Worm (Caenorhabditis elegans): ENCODE results near the gene Y47C4A.1.

Y47C4A.1 gene

DNA sequence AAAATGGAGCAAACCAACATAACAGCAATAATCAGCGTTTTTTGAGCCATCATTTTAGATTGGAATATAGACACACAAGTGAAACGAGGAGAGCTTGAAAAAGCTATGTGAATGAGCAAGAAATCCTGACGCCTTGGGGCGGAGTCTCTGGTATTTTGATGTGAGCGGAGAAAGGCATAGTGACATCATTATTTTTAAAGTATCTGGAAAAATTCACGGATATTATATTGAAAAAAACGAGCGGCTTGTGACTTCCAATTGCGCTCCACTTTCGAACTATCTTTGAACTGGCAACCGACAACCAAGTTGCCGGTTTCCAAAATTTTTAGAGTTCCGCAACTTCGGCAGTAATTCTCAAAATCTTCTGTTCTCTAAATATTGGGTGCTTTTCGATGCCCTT is 25.2 kb upstream of the Y47C4A.1 start, which contains the start of gene nlp-64:
Gene nlp-64 (minus strand): TSS at position 101 of the 400 bp plus-strand sequence.
- TF ChIP-seq sup-37 (GFP tag; optimal IDR thresholded peaks at IDR 0.05) = no peak
- TF ChIP-seq lir-3 (tag; optimal IDR thresholded peaks at IDR 0.05; ENCODE audit: poor library complexity) = no peak
- TF ChIP-seq elt-3 (tag; optimal IDR thresholded peaks at IDR 0.05) = no peak
- no peak for TF ChIP-seq ama-1 (optimal IDR thresholded peaks at IDR 0.05)
- no peak for TF ChIP-seq vab-15 (tag; optimal IDR thresholded peaks at IDR 0.05)
- no peak for TF ChIP-seq pag-3 (tag; optimal IDR thresholded peaks at IDR 0.05; ENCODE audit: borderline replicate concordance, insufficient read depth)
- TF ChIP-seq ceh-90 (tag; optimal IDR thresholded peaks at IDR 0.05) = no peak
- no peak for TF ChIP-seq blmp-1 (tag; optimal IDR thresholded peaks at IDR 0.05)

DNA sequence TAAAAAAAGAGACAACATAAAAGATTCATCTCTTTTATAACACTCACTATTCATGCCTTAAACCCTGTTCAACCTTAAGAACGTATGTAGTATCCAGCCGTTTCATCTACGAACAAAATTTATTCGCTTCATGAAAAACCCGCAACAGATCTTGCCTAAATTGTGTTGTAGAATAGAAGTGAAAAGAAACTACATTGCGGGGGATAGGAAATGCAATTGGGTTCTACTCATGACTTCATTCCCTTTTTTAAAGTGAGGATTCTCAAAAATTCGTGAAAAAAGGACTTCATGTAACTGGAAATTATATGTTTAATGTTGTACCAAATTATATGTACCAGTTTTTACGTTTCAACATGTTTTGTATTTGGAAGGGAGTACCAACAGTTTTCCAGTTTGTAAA is 23.1 kb upstream of the Y47C4A.1 start:
- no peak for TF ChIP-seq nhr-11 (tag; optimal IDR thresholded peaks at IDR 0.05)
- TF ChIP-seq ztf-4 (tag; optimal IDR thresholded peaks at IDR 0.05) = no peak
- TF ChIP-seq egl-13 (tag; optimal IDR thresholded peaks at IDR 0.05) = no peak
- no peak for TF ChIP-seq alr-1 (tag; optimal IDR thresholded peaks at IDR 0.05; ENCODE audit: borderline replicate concordance)
- peak; percentile 67 for TF ChIP-seq fkh-10 (GFP tag; optimal IDR thresholded peaks at IDR 0.05)
- no peak for TF ChIP-seq isw-1 (GFP tag; IDR thresholded peaks at IDR 0.05)

DNA sequence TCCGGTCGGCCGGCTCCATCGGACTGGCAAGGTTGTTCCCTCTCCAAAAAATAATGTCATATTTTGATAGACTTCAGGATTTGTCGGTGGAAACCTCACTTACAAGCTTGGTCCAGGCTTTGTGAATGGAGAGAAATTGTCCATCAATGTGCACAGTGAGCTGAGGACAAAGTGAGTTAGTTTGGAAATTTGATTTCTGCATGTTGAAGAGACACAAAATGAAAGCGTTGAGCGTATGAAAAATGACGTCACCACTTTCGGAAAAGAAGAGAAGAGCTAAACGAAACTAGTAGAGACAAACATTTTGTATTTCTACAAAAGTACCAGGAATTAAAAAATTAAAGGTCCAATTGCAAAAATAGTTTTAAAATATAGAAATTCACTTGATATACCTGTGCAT is 19.0 kb upstream of the Y47C4A.1 start:
- TF ChIP-seq egl-13 (tag; optimal IDR thresholded peaks at IDR 0.05) = no peak
- no peak for TF ChIP-seq unc-30 (tag; optimal IDR thresholded peaks at IDR 0.05)
- TF ChIP-seq nhr-76 (tag; optimal IDR thresholded peaks at IDR 0.05) = no peak
- TF ChIP-seq snpc-4 (tag; optimal IDR thresholded peaks at IDR 0.05) = no peak
- TF ChIP-seq ces-1 (GFP tag; optimal IDR thresholded peaks at IDR 0.05) = peak; percentile 65
- TF ChIP-seq snu-23 (GFP tag; optimal IDR thresholded peaks at IDR 0.05) = no peak
- TF ChIP-seq lin-35 (GFP tag; optimal IDR thresholded peaks at IDR 0.05) = no peak
- no peak for TF ChIP-seq nhr-84 (tag; optimal IDR thresholded peaks at IDR 0.05)
- TF ChIP-seq elt-3 (tag; optimal IDR thresholded peaks at IDR 0.05) = no peak
- no peak for TF ChIP-seq tbx-2 (tag; optimal IDR thresholded peaks at IDR 0.05)
- TF ChIP-seq isw-1 (GFP tag; IDR thresholded peaks at IDR 0.05) = no peak
- TF ChIP-seq ztf-4 (tag; optimal IDR thresholded peaks at IDR 0.05) = no peak
- no peak for TF ChIP-seq irx-1 (tag; optimal IDR thresholded peaks at IDR 0.05)
- TF ChIP-seq C04F5.9 (tag; optimal IDR thresholded peaks at IDR 0.05) = no peak
- TF ChIP-seq fkh-8 (tag; optimal IDR thresholded peaks at IDR 0.05) = no peak
- no peak for TF ChIP-seq mdl-1 (tag; optimal IDR thresholded peaks at IDR 0.05)
- peak; percentile 82 for TF ChIP-seq fkh-10 (GFP tag; optimal IDR thresholded peaks at IDR 0.05)
- no peak for TF ChIP-seq dpl-1 (GFP tag; optimal IDR thresholded peaks at IDR 0.05)
- TF ChIP-seq lin-14 (GFP tag; optimal IDR thresholded peaks at IDR 0.05) = peak; percentile 48
- no peak for TF ChIP-seq nhr-11 (tag; optimal IDR thresholded peaks at IDR 0.05)
- TF ChIP-seq mef-2 (tag; optimal IDR thresholded peaks at IDR 0.05) = no peak
- TF ChIP-seq sox-4 (tag; optimal IDR thresholded peaks at IDR 0.05) = no peak

DNA sequence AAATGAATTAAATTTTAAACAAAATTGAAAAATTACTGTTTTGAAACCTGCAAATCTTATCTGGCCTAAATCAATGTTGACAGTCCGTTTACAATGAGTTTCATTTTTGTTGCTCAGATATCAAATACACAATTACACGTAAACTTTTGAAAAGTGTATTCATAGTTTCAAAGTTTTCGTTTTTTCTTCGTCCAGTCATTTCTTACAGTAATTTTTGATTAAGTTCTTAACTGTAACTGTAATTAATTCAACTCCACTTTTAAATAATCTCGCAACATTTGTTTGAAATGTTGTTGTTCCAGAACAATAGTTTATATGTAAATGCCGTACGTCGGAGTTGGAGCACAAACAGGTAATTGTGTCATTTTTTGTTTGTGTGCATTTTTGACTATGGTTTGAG is 15.5 kb upstream of the Y47C4A.1 start, which contains the start of gene gcp-2.1:
Gene gcp-2.1 (plus strand): TSS at position 301 of the 400 bp plus-strand sequence.
- TF ChIP-seq lin-35 (GFP tag; optimal IDR thresholded peaks at IDR 0.05) (no peak), ets-5 (GFP tag; IDR thresholded peaks at IDR 0.05) (no peak), swsn-7 (tag; optimal IDR thresholded peaks at IDR 0.05) (no peak), ztf-11 (tag; optimal IDR thresholded peaks at IDR 0.05) (no peak), ceh-82 (tag; optimal IDR thresholded peaks at IDR 0.05) (no peak), hlh-17 (GFP tag; optimal IDR thresholded peaks at IDR 0.05; ENCODE audit: borderline replicate concordance) (no peak), fkh-4 (tag; optimal IDR thresholded peaks at IDR 0.05; ENCODE audit: borderline replicate concordance) (no peak), nhr-12 (tag; optimal IDR thresholded peaks at IDR 0.05) (no peak), snu-23 (GFP tag; optimal IDR thresholded peaks at IDR 0.05) (no peak), egl-13 (tag; optimal IDR thresholded peaks at IDR 0.05) (no peak), pqm-1 (tag; optimal IDR thresholded peaks at IDR 0.05) (no peak), nhr-47 (tag; optimal IDR thresholded peaks at IDR 0.05) (no peak), isw-1 (GFP tag; IDR thresholded peaks at IDR 0.05) (no peak), dsc-1 (tag; optimal IDR thresholded peaks at IDR 0.05) (no peak), blmp-1 (tag; optimal IDR thresholded peaks at IDR 0.05) (no peak), fkh-8 (tag; optimal IDR thresholded peaks at IDR 0.05) (no peak)

All from whole organism, L1 larva.